Worm (Caenorhabditis elegans): Measurements from ENCODE around the gene srx-36.

DNA sequence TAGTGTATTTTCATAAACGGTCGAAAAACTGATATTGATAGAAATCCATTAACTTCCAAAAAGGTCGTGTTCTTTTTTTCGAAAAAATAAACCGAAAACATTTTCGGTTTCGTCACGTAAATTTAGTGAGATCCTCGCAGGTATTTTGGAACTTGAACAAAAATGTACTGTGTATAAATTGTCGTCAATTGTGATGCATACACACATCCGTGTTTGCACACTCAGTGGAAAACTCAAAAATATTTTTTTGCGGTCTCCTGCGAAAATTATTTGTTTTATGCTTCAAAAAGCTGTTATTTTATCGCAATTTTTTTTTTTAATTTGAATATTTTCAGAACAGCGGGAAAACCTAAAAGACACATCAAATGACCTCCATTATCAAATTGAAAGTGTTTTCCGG is 48.0 kb upstream of the srx-36 start, which contains the start of gene cpsf-2:
- TF ChIP-seq hmbx-1 (tag; optimal IDR thresholded peaks at IDR 0.05) (no peak), aly-1 (tag; optimal IDR thresholded peaks at IDR 0.05) (no peak), F13C5.2 (tag; optimal IDR thresholded peaks at IDR 0.05) (no peak), ama-1 (optimal IDR thresholded peaks at IDR 0.05) (no peak), tbx-37 (GFP tag; conservative IDR thresholded peaks at IDR 0.05) (no peak), flt-1 (GFP tag; IDR thresholded peaks at IDR 0.05) (no peak), pes-1 (GFP tag; IDR thresholded peaks at IDR 0.05) (no peak), tbx-11 (GFP tag; IDR thresholded peaks at IDR 0.05) (no peak), scrt-1 (GFP tag; IDR thresholded peaks at IDR 0.05) (no peak), ceh-36 (tag; optimal IDR thresholded peaks at IDR 0.05) (no peak)
